Worm (Caenorhabditis elegans) whole organism, early embryonic: ENCODE results near the gene H03E18.2.

ENCODE experiments used
- B0310.2 ChIP-seq: sonication (generic microtip); optimal IDR thresholded peaks from 2 replicates; lab custom pipeline; 2016; ENCODE audit warnings: mild to moderate bottlenecking, missing genetic modification characterization, missing compliant biosample characterization
- ama-1 ChIP-seq: fragments of 150-350 bp; optimal IDR thresholded peaks from 2 replicates; lab custom pipeline; 2014
- ceh-13 ChIP-seq: fragments of 200-800 bp; sonication (Bioruptor generic); optimal IDR thresholded peaks from 2 replicates; lab custom pipeline; 2018; ENCODE audit warnings: mild to moderate bottlenecking, missing genetic modification characterization, missing compliant biosample characterization
- sea-1 ChIP-seq: fragments of 200-800 bp; sonication (Bioruptor generic); conservative IDR thresholded peaks from 2 replicates; pipeline ENCODE4 v1.3.6; 2022; ENCODE audit warnings: missing genetic modification characterization, missing compliant biosample characterization

DNA sequence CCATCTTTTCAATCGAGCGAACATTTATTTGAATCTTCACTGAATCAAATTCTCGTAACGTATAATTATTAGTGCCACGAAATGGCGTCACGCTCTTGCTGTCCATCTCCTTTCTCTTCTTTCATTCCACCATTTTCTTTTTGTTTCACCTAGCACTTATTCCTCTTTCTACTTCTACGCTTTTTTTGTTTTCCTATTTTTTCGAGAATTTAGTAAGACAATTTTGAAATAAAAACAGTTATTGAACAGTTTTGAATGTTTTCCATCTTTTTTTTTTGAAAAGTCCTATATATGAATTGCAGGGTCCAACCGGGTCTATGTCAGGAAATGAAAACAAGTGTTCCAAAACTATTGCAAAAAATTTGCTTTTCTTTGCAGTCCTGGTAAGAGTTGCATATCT, 25.3 kb downstream of the H03E18.2 start, which contains the start of gene T01B10.5:
- TF ChIP-seq ama-1 (lab: Kevin White, UChicago) = no peak
- TF ChIP-seq ceh-13 (GFP tag; lab: Kevin White, UChicago) = no peak
- no peak for TF ChIP-seq sea-1 (GFP tag; lab: Robert Waterston, UW)
- no peak for TF ChIP-seq B0310.2 (tag; lab: Kevin White, UChicago)
